Worm (Caenorhabditis elegans) whole organism, young adult: ENCODE data around the gene nas-15.

Experiments used
- B0019.2 ChIP-seq: fragments of 200-800 bp; sonication (Bioruptor generic); conservative IDR thresholded peaks from 2 replicates; pipeline ENCODE4 v1.3.6; 2022; ENCODE audit warnings: missing genetic modification reagents, missing genetic modification characterization, missing compliant biosample characterization
- B0035.1 ChIP-seq: sonication (generic microtip); optimal IDR thresholded peaks from 2 replicates; lab custom pipeline; 2016; ENCODE audit warnings: missing genetic modification characterization, mild to moderate bottlenecking, missing compliant biosample characterization, missing genotype, missing genetic modification reagents
- C17E4.6 ChIP-seq: fragments of 200-800 bp; sonication (Bioruptor generic); IDR thresholded peaks from 2 replicates; pipeline ENCODE4 v1.3.6; 2022; ENCODE audit warnings: missing genetic modification reagents, missing genetic modification characterization, missing compliant biosample characterization
- F33H1.4 ChIP-seq: fragments of 200-800 bp; sonication (Bioruptor generic); IDR thresholded peaks from 2 replicates; pipeline ENCODE4 v1.3.6; 2022; ENCODE audit warnings: missing genetic modification reagents, missing genetic modification characterization, missing compliant biosample characterization
- F39B2.1 ChIP-seq: fragments of 200-800 bp; sonication (Bioruptor generic); IDR thresholded peaks from 2 replicates; pipeline ENCODE4 v1.3.6; 2022; ENCODE audit warnings: missing genetic modification reagents, missing genetic modification characterization, missing compliant biosample characterization
- F49E8.2 ChIP-seq: sonication (generic microtip); optimal IDR thresholded peaks from 3 replicates; lab custom pipeline; 2017; ENCODE audit warnings: missing genetic modification characterization, mild to moderate bottlenecking, missing compliant biosample characterization, antibody characterized with exemption, moderate library complexity; ENCODE audit not compliant: insufficient read depth
- F57A8.1 ChIP-seq: fragments of 200-800 bp; sonication (Bioruptor generic); optimal IDR thresholded peaks from 2 replicates; lab custom pipeline; 2018; ENCODE audit warnings: mild to moderate bottlenecking, missing genetic modification characterization, moderate library complexity, missing compliant biosample characterization
- F57C9.4 ChIP-seq: sonication (generic microtip); optimal IDR thresholded peaks from 2 replicates; lab custom pipeline; 2017; ENCODE audit warnings: mild to moderate bottlenecking, missing genetic modification characterization, missing compliant biosample characterization
- T07F8.4 ChIP-seq: sonication (generic microtip); optimal IDR thresholded peaks from 2 replicates; lab custom pipeline; 2016; ENCODE audit warnings: mild to moderate bottlenecking, missing genetic modification characterization, moderate library complexity, missing compliant biosample characterization
- Y56A3A.18 ChIP-seq: fragments of 200-800 bp; sonication (Bioruptor generic); IDR thresholded peaks from 2 replicates; pipeline ENCODE4 v1.3.6; 2022; ENCODE audit warnings: missing genetic modification reagents, missing genetic modification characterization, missing compliant biosample characterization
- Y67H2A.10 ChIP-seq: fragments of 200-800 bp; sonication (Bioruptor generic); conservative IDR thresholded peaks from 2 replicates; pipeline ENCODE4 v1.3.6; 2022; ENCODE audit warnings: missing genetic modification reagents, missing genetic modification characterization, missing compliant biosample characterization
- Y95B8A.8 ChIP-seq: fragments of 200-800 bp; sonication (Bioruptor generic); IDR thresholded peaks from 2 replicates; pipeline ENCODE4 v1.3.6; 2022; ENCODE audit warnings: missing genetic modification reagents, missing genetic modification characterization, missing compliant biosample characterization
- ZK185.1 ChIP-seq: sonication (generic microtip); optimal IDR thresholded peaks from 2 replicates; lab custom pipeline; 2016; ENCODE audit warnings: mild to moderate bottlenecking, missing genetic modification characterization, missing compliant biosample characterization; ENCODE audit not compliant: poor library complexity, severe bottlenecking
- ama-1 ChIP-seq, 3 experiments: fragments of 150-350 bp in 1 of 3; sonication (generic microtip) in 2 of 3; optimal IDR thresholded peaks; 2 replicates each; lab custom pipeline; 2014 to 2018; ENCODE audit warnings: missing biosample characterization in 2 of 3, missing genetic modification characterization in 2 of 3, missing genetic modification reagents in 2 of 3
- athp-1 ChIP-seq: sonication (generic microtip); optimal IDR thresholded peaks from 2 replicates; lab custom pipeline; 2017; ENCODE audit warnings: mild to moderate bottlenecking, missing genetic modification characterization, missing compliant biosample characterization
- attf-3 ChIP-seq: fragments of 200-800 bp; sonication (Bioruptor generic); conservative IDR thresholded peaks from 2 replicates; pipeline ENCODE4 v1.3.6; 2022; ENCODE audit warnings: missing genetic modification reagents, missing genetic modification characterization, missing compliant biosample characterization
- attf-5 ChIP-seq: fragments of 200-800 bp; sonication (Bioruptor generic); optimal IDR thresholded peaks from 2 replicates; lab custom pipeline; 2018; ENCODE audit warnings: mild to moderate bottlenecking, missing genetic modification characterization, missing compliant biosample characterization
- attf-6 ChIP-seq: fragments of 200-800 bp; sonication (Bioruptor generic); IDR thresholded peaks from 2 replicates; pipeline ENCODE4 v1.3.6; 2022; ENCODE audit warnings: missing genetic modification reagents, missing genetic modification characterization, missing compliant biosample characterization
- ccch-3 ChIP-seq: fragments of 200-800 bp; sonication (Bioruptor generic); optimal IDR thresholded peaks from 2 replicates; lab custom pipeline; 2018; ENCODE audit warnings: mild to moderate bottlenecking, missing genetic modification characterization, missing compliant biosample characterization
- cebp-2 ChIP-seq: fragments of 200-800 bp; sonication (Bioruptor generic); IDR thresholded peaks from 2 replicates; pipeline ENCODE4 v1.3.6; 2022; ENCODE audit warnings: missing genetic modification characterization, missing compliant biosample characterization
- ceh-58 ChIP-seq: fragments of 200-800 bp; sonication (Bioruptor generic); IDR thresholded peaks from 2 replicates; pipeline ENCODE4 v1.3.6; 2022; ENCODE audit warnings: missing genetic modification characterization, missing compliant biosample characterization
- chd-7 ChIP-seq: sonication (generic microtip); optimal IDR thresholded peaks from 2 replicates; lab custom pipeline; 2016; ENCODE audit warnings: mild to moderate bottlenecking, missing genetic modification characterization, moderate library complexity, missing compliant biosample characterization
- die-1 ChIP-seq: sonication (generic microtip); optimal IDR thresholded peaks from 2 replicates; lab custom pipeline; 2016; ENCODE audit warnings: missing genotype, mild to moderate bottlenecking, missing genetic modification characterization, missing compliant biosample characterization
- dox-1 ChIP-seq: fragments of 200-800 bp; sonication (Bioruptor generic); IDR thresholded peaks from 2 replicates; pipeline ENCODE4 v1.3.6; 2022; ENCODE audit warnings: missing genetic modification reagents, missing genetic modification characterization, missing compliant biosample characterization
- dpl-1 ChIP-seq: fragments of 150-350 bp; optimal IDR thresholded peaks from 2 replicates; lab custom pipeline; 2014; ENCODE audit warnings: missing biosample characterization, missing genetic modification reagents, missing genetic modification characterization
- efl-1 ChIP-seq: fragments of 150-350 bp; optimal IDR thresholded peaks from 2 replicates; lab custom pipeline; 2014; ENCODE audit warnings: missing biosample characterization, missing genetic modification reagents, missing genetic modification characterization
- egl-18 ChIP-seq: fragments of 200-800 bp; sonication (Bioruptor generic); IDR thresholded peaks from 2 replicates; pipeline ENCODE4 v1.3.6; 2022; ENCODE audit warnings: missing genetic modification reagents, missing genetic modification characterization, missing compliant biosample characterization
- hmg-1.2 ChIP-seq: fragments of 200-800 bp; sonication (Bioruptor generic); IDR thresholded peaks from 2 replicates; pipeline ENCODE4 v1.3.6; 2022; ENCODE audit warnings: missing genetic modification reagents, missing genetic modification characterization, missing compliant biosample characterization
- hmg-20 ChIP-seq: fragments of 200-800 bp; sonication (Bioruptor generic); IDR thresholded peaks from 2 replicates; pipeline ENCODE4 v1.3.6; 2022; ENCODE audit warnings: missing genetic modification reagents, missing genetic modification characterization, missing compliant biosample characterization
- let-607 ChIP-seq, 2 experiments: fragments of 200-800 bp in 1 of 2; sonication (Bioruptor generic) in 1 of 2; sonication (generic microtip) in 1 of 2; optimal IDR thresholded peaks; 2 replicates each; lab custom pipeline; 2016 to 2018; ENCODE audit warnings: mild to moderate bottlenecking in 2 of 2, missing compliant biosample characterization in 2 of 2, missing genetic modification characterization in 2 of 2, moderate library complexity in 2 of 2, missing genotype in 1 of 2
- lin-40 ChIP-seq: sonication (generic microtip); optimal IDR thresholded peaks from 2 replicates; lab custom pipeline; 2016; ENCODE audit warnings: missing genetic modification characterization, mild to moderate bottlenecking, missing compliant biosample characterization, missing genotype, missing genetic modification reagents
- lin-54 ChIP-seq: fragments of 200-800 bp; sonication (Bioruptor generic); optimal IDR thresholded peaks from 2 replicates; lab custom pipeline; 2018; ENCODE audit warnings: mild to moderate bottlenecking, missing genetic modification characterization, missing compliant biosample characterization
- lsl-1 ChIP-seq: fragments of 200-800 bp; sonication (Bioruptor generic); optimal IDR thresholded peaks from 2 replicates; lab custom pipeline; 2018; ENCODE audit warnings: mild to moderate bottlenecking, missing genetic modification characterization, moderate library complexity, missing compliant biosample characterization
- mcd-1 ChIP-seq: fragments of 200-800 bp; sonication (Bioruptor generic); IDR thresholded peaks from 2 replicates; pipeline ENCODE4 v1.3.6; 2022; ENCODE audit warnings: missing genetic modification reagents, missing genetic modification characterization, missing compliant biosample characterization
- mxl-1 ChIP-seq: sonication (generic microtip); optimal IDR thresholded peaks from 2 replicates; lab custom pipeline; 2016; ENCODE audit warnings: missing genetic modification characterization, missing compliant biosample characterization
- nhr-179 ChIP-seq: sonication (generic microtip); optimal IDR thresholded peaks from 2 replicates; lab custom pipeline; 2016; ENCODE audit warnings: mild to moderate bottlenecking, missing genetic modification characterization, missing compliant biosample characterization
- nhr-27 ChIP-seq: fragments of 200-800 bp; sonication (Bioruptor generic); optimal IDR thresholded peaks from 2 replicates; lab custom pipeline; 2018; ENCODE audit warnings: mild to moderate bottlenecking, missing genetic modification characterization, moderate library complexity, missing compliant biosample characterization
- nhr-90 ChIP-seq: sonication (generic microtip); optimal IDR thresholded peaks from 2 replicates; lab custom pipeline; 2016; ENCODE audit warnings: missing genotype, mild to moderate bottlenecking, missing genetic modification characterization, missing compliant biosample characterization
- sea-2 ChIP-seq: fragments of 200-800 bp; sonication (Bioruptor generic); IDR thresholded peaks from 2 replicates; pipeline ENCODE4 v1.3.6; 2022; ENCODE audit warnings: missing genetic modification characterization, missing compliant biosample characterization
- snpc-1.3 ChIP-seq: sonication (generic microtip); optimal IDR thresholded peaks from 2 replicates; lab custom pipeline; 2017; ENCODE audit warnings: missing genetic modification characterization, mild to moderate bottlenecking, missing compliant biosample characterization, antibody characterized with exemption, moderate library complexity, missing genotype, missing genetic modification reagents; ENCODE audit not compliant: insufficient read depth
- snpc-3.4 ChIP-seq: sonication (generic microtip); optimal IDR thresholded peaks from 2 replicates; lab custom pipeline; 2017; ENCODE audit warnings: missing genetic modification characterization, mild to moderate bottlenecking, missing compliant biosample characterization, antibody characterized with exemption, moderate library complexity, missing genotype, missing genetic modification reagents
- somi-1 ChIP-seq: fragments of 200-800 bp; sonication (Bioruptor generic); optimal IDR thresholded peaks from 2 replicates; lab custom pipeline; 2018; ENCODE audit warnings: mild to moderate bottlenecking, missing genetic modification characterization, missing compliant biosample characterization
- sptf-2 ChIP-seq: fragments of 200-800 bp; sonication (Bioruptor generic); optimal IDR thresholded peaks from 2 replicates; lab custom pipeline; 2018; ENCODE audit warnings: mild to moderate bottlenecking, missing genetic modification characterization, missing compliant biosample characterization
- xnd-1 ChIP-seq: sonication (generic microtip); optimal IDR thresholded peaks from 2 replicates; lab custom pipeline; 2016; ENCODE audit warnings: missing genotype, missing genetic modification reagents, missing genetic modification characterization, missing compliant biosample characterization
- zim-3 ChIP-seq: sonication (generic microtip); optimal IDR thresholded peaks from 2 replicates; lab custom pipeline; 2017; ENCODE audit warnings: mild to moderate bottlenecking, missing genetic modification characterization, moderate library complexity, missing compliant biosample characterization
- ztf-28 ChIP-seq: fragments of 200-800 bp; sonication (Bioruptor generic); IDR thresholded peaks from 2 replicates; pipeline ENCODE4 v1.3.6; 2022; ENCODE audit warnings: missing genetic modification reagents, missing genetic modification characterization, missing compliant biosample characterization
- ztf-3 ChIP-seq: fragments of 200-800 bp; sonication (Bioruptor generic); optimal IDR thresholded peaks from 2 replicates; lab custom pipeline; 2018; ENCODE audit warnings: mild to moderate bottlenecking, missing genetic modification characterization, missing compliant biosample characterization

nas-15 gene

ce11 chrX:768061-768646 lies 9.4 kb upstream of the nas-15 start, which contains the start of the genes trap-2 and ile-2 (continued):
- TF ChIP-seq lsl-1 (GFP tag; lab: Kevin White, UChicago) (peak; percentile 63), xnd-1 (tag; lab: Kevin White, UChicago) (no peak), nhr-27 (tag; lab: Kevin White, UChicago) (no peak), ZK185.1 (tag; lab: Kevin White, UChicago) (peak; percentile 72), let-607 (tag; optimal IDR thresholded peaks at IDR 0.05; lab: Kevin White, UChicago) (peak; percentile 100), nhr-179 (tag; lab: Kevin White, UChicago) (no peak), hmg-20 (GFP tag; lab: Robert Waterston, UW) (peak; percentile 60; the same call in 1 of the 2 replicates), ztf-3 (GFP tag; lab: Kevin White, UChicago) (no peak), mxl-1 (tag; lab: Kevin White, UChicago) (no peak), F39B2.1 (no peak), egl-18 (no peak), chd-7 (peak; percentile 56), somi-1 (GFP tag; lab: Kevin White, UChicago) (no peak), snpc-3.4 (tag; lab: Kevin White, UChicago) (no peak), zim-3 (tag; lab: Kevin White, UChicago) (no peak), nhr-90 (tag; lab: Kevin White, UChicago) (peak; percentile 95), athp-1 (tag; lab: Kevin White, UChicago) (peak; percentile 8), cebp-2 (no peak), die-1 (tag; lab: Kevin White, UChicago) (peak; percentile 10), F49E8.2 (tag; lab: Kevin White, UChicago) (no peak), attf-3 (GFP tag; lab: Robert Waterston, UW) (0 out of 2 replicates have a peak, but pooled peaks have one; percentile 23), ztf-28 (0 out of 2 replicates have a peak, but pooled peaks have one; percentile 16), hmg-1.2 (peak; percentile 68), mcd-1 (GFP tag; lab: Robert Waterston, UW) (peak; percentile 99), dpl-1 (no peak), F57A8.1 (peak; percentile 29), sea-2 (GFP tag; lab: Robert Waterston, UW) (no peak), sptf-2 (peak; percentile 71), C17E4.6 (no peak), snpc-1.3 (tag; lab: Kevin White, UChicago) (no peak), lin-40 (tag; lab: Kevin White, UChicago) (peak; percentile 88), B0035.1 (tag; lab: Kevin White, UChicago) (peak; percentile 8), attf-6 (GFP tag; lab: Robert Waterston, UW) (no peak), dox-1 (GFP tag; lab: Robert Waterston, UW) (peak; percentile 96), efl-1 (GFP tag; lab: Kevin White, UChicago) (no peak), lin-54 (GFP tag; lab: Kevin White, UChicago) (peak; percentile 73), F57C9.4 (tag; lab: Kevin White, UChicago) (no peak), T07F8.4 (tag; lab: Kevin White, UChicago) (no peak), F33H1.4 (GFP tag; lab: Robert Waterston, UW) (no peak), attf-5 (GFP tag; lab: Kevin White, UChicago) (peak; percentile 94), ccch-3 (GFP tag; lab: Kevin White, UChicago) (no peak), Y95B8A.8 (GFP tag; lab: Robert Waterston, UW) (no peak), ceh-58 (GFP tag; lab: Robert Waterston, UW) (no peak), Y56A3A.18 (GFP tag; lab: Robert Waterston, UW) (peak; percentile 83; the same call in 1 of the 2 replicates), B0019.2 (GFP tag; lab: Robert Waterston, UW) (no peak), ama-1 (optimal IDR thresholded peaks at IDR 0.05; lab: Kevin White, UChicago) (no peak), ama-1 (GFP tag; optimal IDR thresholded peaks at IDR 0.05; lab: Kevin White, UChicago) (no peak), Y67H2A.10 (GFP tag; lab: Robert Waterston, UW) (no peak)
